Fruit fly (Drosophila melanogaster): ENCODE measurements around the gene CG12111.

Gene CG12111

dm6 chrX:8558762-8559172, 12.0 kb downstream of the CG12111 start, which contains the start of gene IntS4 (continued):
- TF ChIP-seq nmo (GFP tag; optimal IDR thresholded peaks at IDR 0.05): peak; percentile 80
- TF ChIP-seq CG6254 (GFP tag; optimal IDR thresholded peaks at IDR 0.05): no peak
- TF ChIP-seq CG2875 (GFP tag; optimal IDR thresholded peaks at IDR 0.05): no peak
- TF ChIP-seq ash1 (GFP tag; optimal IDR thresholded peaks at IDR 0.05): no peak
- no peak for TF ChIP-seq oc (tag; optimal IDR thresholded peaks at IDR 0.05)
- TF ChIP-seq CG15011 (GFP tag; optimal IDR thresholded peaks at IDR 0.05): peak; percentile 24
- TF ChIP-seq BEAF-32 (GFP tag; optimal IDR thresholded peaks at IDR 0.05): peak; percentile 94
- TF ChIP-seq rib (GFP tag; IDR thresholded peaks at IDR 0.05): 0 out of 2 replicates have a peak, but pooled peaks have one; percentile 35
- no peak for TF ChIP-seq CG11696 (GFP tag; IDR thresholded peaks at IDR 0.05)
- TF ChIP-seq Lim3 (GFP tag; IDR thresholded peaks at IDR 0.05): no peak
- TF ChIP-seq CG34376 (GFP tag; optimal IDR thresholded peaks at IDR 0.05): peak; percentile 29
- TF ChIP-seq dmrt11E (tag; optimal IDR thresholded peaks at IDR 0.05): peak; percentile 45
- TF ChIP-seq mirr (GFP tag; optimal IDR thresholded peaks at IDR 0.05): no peak
- peak; percentile 65 for TF ChIP-seq CG12155 (GFP tag; optimal IDR thresholded peaks at IDR 0.05)
- TF ChIP-seq sqz (GFP tag; optimal IDR thresholded peaks at IDR 0.05): no peak
- TF ChIP-seq CG10431 (GFP tag; optimal IDR thresholded peaks at IDR 0.05): no peak
- TF ChIP-seq maf-S (GFP tag; optimal IDR thresholded peaks at IDR 0.05): peak; percentile 1
- no peak for TF ChIP-seq NC2β (GFP tag; optimal IDR thresholded peaks at IDR 0.05)
- TF ChIP-seq pnt (GFP tag; optimal IDR thresholded peaks at IDR 0.05): peak; percentile 44
- no peak for TF ChIP-seq jing (GFP tag; optimal IDR thresholded peaks at IDR 0.05)
- TF ChIP-seq eve (GFP tag; optimal IDR thresholded peaks at IDR 0.05): no peak
- peak; percentile 56 for TF ChIP-seq CG10654 (GFP tag; optimal IDR thresholded peaks at IDR 0.05)
- no peak for TF ChIP-seq org-1 (GFP tag; optimal IDR thresholded peaks at IDR 0.05)
- TF ChIP-seq D19B (GFP tag; optimal IDR thresholded peaks at IDR 0.05): no peak
- TF ChIP-seq CG8388 (GFP tag; optimal IDR thresholded peaks at IDR 0.05): peak; percentile 52
- TF ChIP-seq phol (tag; optimal IDR thresholded peaks at IDR 0.05): peak; percentile 71
- no peak for TF ChIP-seq crol (GFP tag; IDR thresholded peaks at IDR 0.05)
- no peak for TF ChIP-seq CG17912 (GFP tag; optimal IDR thresholded peaks at IDR 0.05)
- peak; percentile 39 to 82 for TF ChIP-seq dpn (GFP tag; optimal IDR thresholded peaks at IDR 0.05)
- no peak for TF ChIP-seq pita (GFP tag; optimal IDR thresholded peaks at IDR 0.05)
- TF ChIP-seq Hr3 (GFP tag; optimal IDR thresholded peaks at IDR 0.05): peak; percentile 61
- peak; percentile 88 for TF ChIP-seq amos (GFP tag; IDR thresholded peaks at IDR 0.05; ENCODE audit: partially characterized antibody)
- no peak for TF ChIP-seq ro (GFP tag; IDR thresholded peaks at IDR 0.05)
- peak; percentile 75; the same call in 2 of the 3 replicates for TF ChIP-seq CG11456 (GFP tag; IDR thresholded peaks at IDR 0.05)
- no peak for TF ChIP-seq CG31365 (tag; optimal IDR thresholded peaks at IDR 0.05)
- peak; percentile 51 for TF ChIP-seq CG4617 (GFP tag; optimal IDR thresholded peaks at IDR 0.05; ENCODE audit: borderline replicate concordance)
- peak; percentile 73 for TF ChIP-seq CG12942 (GFP tag; optimal IDR thresholded peaks at IDR 0.05)
- peak; percentile 17 for TF ChIP-seq Sin3A (optimal IDR thresholded peaks at IDR 0.05)
- TF ChIP-seq CG6683 (GFP tag; optimal IDR thresholded peaks at IDR 0.05): peak; percentile 39
- 0 out of 2 replicates have a peak, but pooled peaks have one; percentile 13 for TF ChIP-seq danr (GFP tag; IDR thresholded peaks at IDR 0.05)
- no peak for TF ChIP-seq crc (GFP tag; optimal IDR thresholded peaks at IDR 0.05)
- TF ChIP-seq sim (GFP tag; IDR thresholded peaks at IDR 0.05): no peak
- no peak for TF ChIP-seq Awh (GFP tag; IDR thresholded peaks at IDR 0.05)
- TF ChIP-seq CG31388 (GFP tag; optimal IDR thresholded peaks at IDR 0.05): no peak
- peak; percentile 79 for TF ChIP-seq B-H2 (GFP tag; optimal IDR thresholded peaks at IDR 0.05)
- TF ChIP-seq tna (GFP tag; IDR thresholded peaks at IDR 0.05; ENCODE audit: partially characterized antibody): peak; percentile 85; the same call in 1 of the 2 replicates
- no peak for TF ChIP-seq salm (tag; optimal IDR thresholded peaks at IDR 0.05)
- peak; percentile 20 for TF ChIP-seq CrebB (tag; optimal IDR thresholded peaks at IDR 0.05)
- TF ChIP-seq Hsf (GFP tag; optimal IDR thresholded peaks at IDR 0.05): peak; percentile 55
- TF ChIP-seq CG32532 (GFP tag; IDR thresholded peaks at IDR 0.05): peak; percentile 78
- TF ChIP-seq Camta (GFP tag; optimal IDR thresholded peaks at IDR 0.05): peak; percentile 22

All from whole organism, embryonic.